Fruit fly (Drosophila melanogaster) whole organism, pupa: ENCODE results near the gene Culd.

Experiments used
- CG10348 ChIP-seq: fragments of 200-800 bp; sonication (Bioruptor generic); IDR thresholded peaks from 2 replicates; pipeline ENCODE4 v1.3.6; 2022; ENCODE audit warnings: missing biosample characterization, missing genetic modification characterization
- CG12605 ChIP-seq: fragments of 200-800 bp; sonication (Bioruptor generic); IDR thresholded peaks from 2 replicates; pipeline ENCODE4 v1.3.6; 2022; ENCODE audit warnings: missing biosample characterization, missing genetic modification characterization
- CG13204 ChIP-seq: fragments of 200-800 bp; sonication (Bioruptor generic); optimal IDR thresholded peaks from 2 replicates; lab custom pipeline; 2018; ENCODE audit warnings: missing biosample characterization, mild to moderate bottlenecking, missing genetic modification characterization, moderate library complexity
- CG14655 ChIP-seq: fragments of 200-800 bp; sonication (Bioruptor generic); optimal IDR thresholded peaks from 3 replicates; lab custom pipeline; 2017; ENCODE audit warnings: mild to moderate bottlenecking, missing biosample characterization, missing genetic modification reagents, missing genetic modification characterization
- CG15710 ChIP-seq: fragments of 200-800 bp; sonication (Bioruptor generic); optimal IDR thresholded peaks from 2 replicates; lab custom pipeline; 2018; ENCODE audit warnings: missing biosample characterization, mild to moderate bottlenecking, missing genetic modification characterization, moderate library complexity
- CG17806 ChIP-seq: fragments of 200-800 bp; sonication (Bioruptor generic); optimal IDR thresholded peaks from 2 replicates; lab custom pipeline; 2018; ENCODE audit warnings: missing biosample characterization, mild to moderate bottlenecking, missing genetic modification characterization, moderate library complexity
- CG32121 ChIP-seq: fragments of 200-800 bp; sonication (Bioruptor generic); IDR thresholded peaks from 2 replicates; pipeline ENCODE4 v1.3.6; 2022; ENCODE audit warnings: missing biosample characterization, missing genetic modification characterization
- CG34367 ChIP-seq: fragments of 200-800 bp; sonication (Bioruptor generic); optimal IDR thresholded peaks from 2 replicates; lab custom pipeline; 2018; ENCODE audit warnings: missing biosample characterization, mild to moderate bottlenecking, missing genetic modification characterization
- CG4496 ChIP-seq: fragments of 200-800 bp; sonication (Bioruptor generic); IDR thresholded peaks from 3 replicates; pipeline ENCODE4 v1.3.6; 2022; ENCODE audit warnings: missing biosample characterization, missing genetic modification characterization
- CG8159 ChIP-seq: fragments of 200-800 bp; sonication (Bioruptor generic); optimal IDR thresholded peaks from 3 replicates; lab custom pipeline; 2018; ENCODE audit warnings: missing biosample characterization, mild to moderate bottlenecking, missing genetic modification characterization, moderate library complexity
- CG8301 ChIP-seq: fragments of 200-800 bp; sonication (Bioruptor generic); optimal IDR thresholded peaks from 2 replicates; lab custom pipeline; 2018; ENCODE audit warnings: missing biosample characterization, mild to moderate bottlenecking, missing genetic modification characterization
- CG9948 ChIP-seq: fragments of 200-800 bp; sonication (Bioruptor generic); optimal IDR thresholded peaks from 2 replicates; lab custom pipeline; 2018; ENCODE audit warnings: missing biosample characterization, mild to moderate bottlenecking, missing genetic modification characterization, moderate library complexity
- D1 ChIP-seq: fragments of 200-800 bp; sonication (Bioruptor generic); optimal IDR thresholded peaks from 2 replicates; lab custom pipeline; 2018; ENCODE audit warnings: missing biosample characterization, mild to moderate bottlenecking, missing genetic modification characterization, moderate library complexity
- EcR ChIP-seq: fragments of 200-800 bp; sonication (Bioruptor generic); optimal IDR thresholded peaks from 3 replicates; lab custom pipeline; 2019; ENCODE audit warnings: missing biosample characterization, missing genetic modification characterization, mild to moderate bottlenecking, moderate library complexity, missing genetic modification reagents
- Ets98B ChIP-seq: fragments of 200-800 bp; sonication (Bioruptor generic); IDR thresholded peaks from 2 replicates; pipeline ENCODE4 v1.3.6; 2022; ENCODE audit warnings: missing biosample characterization, missing genetic modification characterization
- Pif1A ChIP-seq: fragments of 200-800 bp; sonication (Bioruptor generic); optimal IDR thresholded peaks from 3 replicates; lab custom pipeline; 2016; ENCODE audit warnings: missing biosample characterization, missing genetic modification characterization
- Pif1B ChIP-seq: fragments of 200-800 bp; sonication (Bioruptor generic); optimal IDR thresholded peaks from 3 replicates; lab custom pipeline; 2016; ENCODE audit warnings: missing biosample characterization, missing genetic modification characterization
- Snoo ChIP-seq: fragments of 200-800 bp; sonication (Bioruptor generic); optimal IDR thresholded peaks from 3 replicates; lab custom pipeline; 2017; ENCODE audit warnings: missing biosample characterization, mild to moderate bottlenecking, missing genetic modification characterization, inconsistent platforms
- fd96Ca ChIP-seq: fragments of 200-800 bp; sonication (Bioruptor generic); IDR thresholded peaks from 3 replicates; pipeline ENCODE4 v1.3.6; 2022; ENCODE audit warnings: missing biosample characterization, missing genetic modification characterization
- gl ChIP-seq: fragments of 200-800 bp; sonication (Bioruptor generic); optimal IDR thresholded peaks from 2 replicates; lab custom pipeline; 2018; ENCODE audit warnings: missing biosample characterization, mild to moderate bottlenecking, missing genetic modification characterization
- rn ChIP-seq: fragments of 200-800 bp; sonication (Bioruptor generic); IDR thresholded peaks from 2 replicates; pipeline ENCODE4 v1.3.6; 2022; ENCODE audit warnings: missing biosample characterization, missing genetic modification characterization

Culd gene

dm6 chr3L:8356196-8356595, at the start of gene Culd:
Gene Culd, minus strand, starts transcription at chr3L:8356296.
- no peak for TF ChIP-seq CG17806 (tag; lab: Kevin White, UChicago)
- TF ChIP-seq CG8159 (tag; lab: Kevin White, UChicago): no peak
- no peak for TF ChIP-seq CG32121
- TF ChIP-seq EcR (GFP tag; lab: Kevin White, UChicago): no peak
- TF ChIP-seq, all 21 proteins: peak for 0

dm6 chr3L:8405123-8405522, 49.0 kb upstream of the Culd start, which contains the start of the genes Tpt, mkg-p and CG13667:
Gene Tpt, minus strand, starts transcription at chr3L:8405277.
Gene mkg-p, minus strand, starts transcription at chr3L:8405277.
Gene CG13667, plus strand, starts transcription at chr3L:8405454.
- TF ChIP-seq D1 (tag; lab: Kevin White, UChicago): no peak
- peak; percentile 27; the same call in 1 of the 3 replicates for TF ChIP-seq CG4496
- no peak for TF ChIP-seq CG8301

dm6 chr3L:8398763-8399445, 42.8 kb upstream of the Culd start:
- TF ChIP-seq CG9948 (tag; lab: Kevin White, UChicago) (peak; percentile 66), gl (peak; percentile 75), Pif1B (GFP tag; lab: Kevin White, UChicago) (no peak), CG32121 (peak; percentile 86), CG4496 (peak; percentile 86), EcR (GFP tag; lab: Kevin White, UChicago) (no peak), rn (GFP tag; lab: Robert Waterston, UW) (peak; percentile 63; the same call in 1 of the 2 replicates), fd96Ca (GFP tag; lab: Robert Waterston, UW) (peak; percentile 86), Ets98B (GFP tag; lab: Robert Waterston, UW) (peak; percentile 84), CG34367 (tag; lab: Kevin White, UChicago) (peak; percentile 72), CG8159 (tag; lab: Kevin White, UChicago) (no peak), CG17806 (tag; lab: Kevin White, UChicago) (peak; percentile 77), CG14655 (GFP tag; lab: Kevin White, UChicago) (no peak), CG15710 (tag; lab: Kevin White, UChicago) (peak; percentile 84), CG12605 (GFP tag; lab: Robert Waterston, UW) (peak; percentile 65), CG13204 (GFP tag; lab: Kevin White, UChicago) (no peak), Snoo (peak; percentile 81)

dm6 chr3L:8396187-8396586, 40.1 kb upstream of the Culd start:
- TF ChIP-seq CG8301 (no peak), CG9948 (tag; lab: Kevin White, UChicago) (no peak), Snoo (no peak), EcR (GFP tag; lab: Kevin White, UChicago) (no peak), CG12605 (GFP tag; lab: Robert Waterston, UW) (no peak), CG4496 (no peak), D1 (tag; lab: Kevin White, UChicago) (no peak), CG17806 (tag; lab: Kevin White, UChicago) (no peak), fd96Ca (GFP tag; lab: Robert Waterston, UW) (no peak), rn (GFP tag; lab: Robert Waterston, UW) (no peak), CG32121 (no peak), CG14655 (GFP tag; lab: Kevin White, UChicago) (no peak), CG34367 (tag; lab: Kevin White, UChicago) (no peak), CG8159 (tag; lab: Kevin White, UChicago) (no peak), Pif1A (no peak), CG15710 (tag; lab: Kevin White, UChicago) (no peak), CG10348 (GFP tag; lab: Robert Waterston, UW) (no peak), gl (no peak)

dm6 chr3L:8395630-8396168, 39.6 kb upstream of the Culd start, which contains the start of gene CG7120:
Gene CG7120, plus strand, starts transcription at chr3L:8396000.
- TF ChIP-seq Pif1A: peak; percentile 32
- TF ChIP-seq Pif1B (GFP tag; lab: Kevin White, UChicago): peak; percentile 32
- 0 out of 2 replicates have a peak, but pooled peaks have one; percentile 5 for TF ChIP-seq Ets98B (GFP tag; lab: Robert Waterston, UW)
- peak; percentile 43; the same call in 1 of the 3 replicates for TF ChIP-seq fd96Ca (GFP tag; lab: Robert Waterston, UW)
- TF ChIP-seq Snoo: no peak
- peak; percentile 60 for TF ChIP-seq CG8301
- peak; percentile 53 for TF ChIP-seq CG8159 (tag; lab: Kevin White, UChicago)
- TF ChIP-seq gl: no peak
- TF ChIP-seq CG10348 (GFP tag; lab: Robert Waterston, UW): no peak
- no peak for TF ChIP-seq CG15710 (tag; lab: Kevin White, UChicago)
- no peak for TF ChIP-seq CG32121
- TF ChIP-seq CG14655 (GFP tag; lab: Kevin White, UChicago): peak; percentile 64
- TF ChIP-seq CG34367 (tag; lab: Kevin White, UChicago): peak; percentile 26
- peak; percentile 29; the same call in 1 of the 3 replicates for TF ChIP-seq CG4496
- TF ChIP-seq CG17806 (tag; lab: Kevin White, UChicago): no peak
- TF ChIP-seq CG9948 (tag; lab: Kevin White, UChicago): peak; percentile 31
- TF ChIP-seq EcR (GFP tag; lab: Kevin White, UChicago): no peak

dm6 chr3L:8394944-8395343, 38.8 kb upstream of the Culd start:
- TF ChIP-seq Ets98B (GFP tag; lab: Robert Waterston, UW) (peak; percentile 27; the same call in 1 of the 2 replicates), CG10348 (GFP tag; lab: Robert Waterston, UW) (no peak), CG4496 (no peak), CG13204 (GFP tag; lab: Kevin White, UChicago) (no peak), D1 (tag; lab: Kevin White, UChicago) (peak; percentile 79), CG32121 (0 out of 2 replicates have a peak, but pooled peaks have one; percentile 15)
